Worm (Caenorhabditis elegans): ENCODE results near the gene kbp-2.

Gene kbp-2

ce11 chrIII:4950345-4950744 lies 46.7 kb upstream of the kbp-2 start (continued):
- TF ChIP-seq nhr-77 (tag; optimal IDR thresholded peaks at IDR 0.05) (no peak), lin-13 (GFP tag; optimal IDR thresholded peaks at IDR 0.05) (no peak), Y55F3AM.14 (GFP tag; optimal IDR thresholded peaks at IDR 0.05) (no peak), nhr-11 (tag; optimal IDR thresholded peaks at IDR 0.05) (no peak), nhr-21 (tag; optimal IDR thresholded peaks at IDR 0.05) (no peak), nhr-237 (tag; optimal IDR thresholded peaks at IDR 0.05) (no peak)

- TF ChIP-seq egl-27 (tag; optimal IDR thresholded peaks at IDR 0.05) (no peak), nhr-129 (tag; optimal IDR thresholded peaks at IDR 0.05) (no peak), zag-1 (tag; optimal IDR thresholded peaks at IDR 0.05) (no peak), nhr-12 (tag; optimal IDR thresholded peaks at IDR 0.05) (no peak), ztf-1 (GFP tag; conservative IDR thresholded peaks at IDR 0.05) (no peak), lin-39 (tag; optimal IDR thresholded peaks at IDR 0.05) (no peak), sma-9 (GFP tag; optimal IDR thresholded peaks at IDR 0.05) (no peak), sma-9 (tag; optimal IDR thresholded peaks at IDR 0.05) (no peak)
Measured at ce11 chrIII:4948631-4949030, 44.9 kb upstream of the kbp-2 start.

- TF ChIP-seq mdl-1 (tag; optimal IDR thresholded peaks at IDR 0.05) (no peak), lin-39 (tag; optimal IDR thresholded peaks at IDR 0.05) (peak; percentile 35), nhr-10 (tag; optimal IDR thresholded peaks at IDR 0.05) (no peak), ztf-4 (tag; optimal IDR thresholded peaks at IDR 0.05) (no peak), ztf-1 (GFP tag; conservative IDR thresholded peaks at IDR 0.05) (no peak), nhr-237 (tag; optimal IDR thresholded peaks at IDR 0.05) (no peak), nhr-25 (tag; optimal IDR thresholded peaks at IDR 0.05) (no peak), egl-27 (tag; optimal IDR thresholded peaks at IDR 0.05) (no peak), blmp-1 (tag; optimal IDR thresholded peaks at IDR 0.05; ENCODE audit: insufficient read depth) (no peak), nhr-21 (tag; optimal IDR thresholded peaks at IDR 0.05) (no peak), zag-1 (tag; optimal IDR thresholded peaks at IDR 0.05) (no peak), alr-1 (tag; optimal IDR thresholded peaks at IDR 0.05) (no peak), lin-11 (tag; optimal IDR thresholded peaks at IDR 0.05) (peak; percentile 27), dmd-4 (tag; optimal IDR thresholded peaks at IDR 0.05) (no peak), mab-5 (tag; optimal IDR thresholded peaks at IDR 0.05) (no peak), nhr-12 (tag; optimal IDR thresholded peaks at IDR 0.05) (no peak), nhr-23 (tag; optimal IDR thresholded peaks at IDR 0.05) (no peak), aly-2 (tag; optimal IDR thresholded peaks at IDR 0.05) (no peak), lsy-2 (tag; optimal IDR thresholded peaks at IDR 0.05) (no peak), unc-39 (tag; optimal IDR thresholded peaks at IDR 0.05) (no peak), unc-55 (GFP tag; optimal IDR thresholded peaks at IDR 0.05) (peak; percentile 6), fos-1 (tag; optimal IDR thresholded peaks at IDR 0.05) (no peak), ceh-16 (tag; optimal IDR thresholded peaks at IDR 0.05) (no peak), nhr-77 (tag; optimal IDR thresholded peaks at IDR 0.05) (no peak), nhr-11 (tag; optimal IDR thresholded peaks at IDR 0.05) (no peak), elt-1 (tag; optimal IDR thresholded peaks at IDR 0.05) (no peak), F13H6.1 (tag; optimal IDR thresholded peaks at IDR 0.05) (peak; percentile 29), skn-1 (tag; optimal IDR thresholded peaks at IDR 0.05) (no peak)
Measured at ce11 chrIII:4947352-4947751, 43.7 kb upstream of the kbp-2 start.

ce11 chrIII:4944213-4944612 lies 40.5 kb upstream of the kbp-2 start, which contains the start of gene ntl-9:
TSS of gene ntl-9 (plus strand) at chrIII:4944513.
- TF ChIP-seq ztf-4 (tag; optimal IDR thresholded peaks at IDR 0.05) (no peak), skn-1 (tag; optimal IDR thresholded peaks at IDR 0.05) (no peak), ceh-82 (tag; optimal IDR thresholded peaks at IDR 0.05) (no peak), sem-4 (tag; optimal IDR thresholded peaks at IDR 0.05) (no peak), sma-3 (GFP tag; optimal IDR thresholded peaks at IDR 0.05) (no peak), sma-9 (GFP tag; optimal IDR thresholded peaks at IDR 0.05) (no peak), sma-9 (tag; optimal IDR thresholded peaks at IDR 0.05) (no peak), unc-55 (GFP tag; optimal IDR thresholded peaks at IDR 0.05) (no peak), nhr-129 (tag; optimal IDR thresholded peaks at IDR 0.05) (no peak), lsy-2 (tag; optimal IDR thresholded peaks at IDR 0.05) (no peak), unc-39 (tag; optimal IDR thresholded peaks at IDR 0.05) (no peak), nhr-23 (tag; optimal IDR thresholded peaks at IDR 0.05) (no peak), peb-1 (tag; optimal IDR thresholded peaks at IDR 0.05) (no peak), fos-1 (tag; optimal IDR thresholded peaks at IDR 0.05) (no peak)
